Fruit fly (Drosophila melanogaster) whole organism, pupa: ENCODE results near the gene Sfp38D.

Experiments used
- CG10348 ChIP-seq: fragments of 200-800 bp; sonication (Bioruptor generic); IDR thresholded peaks from 2 replicates; pipeline ENCODE4 v1.3.6; 2022; ENCODE audit warnings: missing biosample characterization, missing genetic modification characterization
- CG12605 ChIP-seq: fragments of 200-800 bp; sonication (Bioruptor generic); IDR thresholded peaks from 2 replicates; pipeline ENCODE4 v1.3.6; 2022; ENCODE audit warnings: missing biosample characterization, missing genetic modification characterization
- CG13204 ChIP-seq: fragments of 200-800 bp; sonication (Bioruptor generic); optimal IDR thresholded peaks from 2 replicates; lab custom pipeline; 2018; ENCODE audit warnings: missing biosample characterization, mild to moderate bottlenecking, missing genetic modification characterization, moderate library complexity
- CG14655 ChIP-seq: fragments of 200-800 bp; sonication (Bioruptor generic); optimal IDR thresholded peaks from 3 replicates; lab custom pipeline; 2017; ENCODE audit warnings: mild to moderate bottlenecking, missing biosample characterization, missing genetic modification reagents, missing genetic modification characterization
- CG15710 ChIP-seq: fragments of 200-800 bp; sonication (Bioruptor generic); optimal IDR thresholded peaks from 2 replicates; lab custom pipeline; 2018; ENCODE audit warnings: missing biosample characterization, mild to moderate bottlenecking, missing genetic modification characterization, moderate library complexity
- CG17806 ChIP-seq: fragments of 200-800 bp; sonication (Bioruptor generic); optimal IDR thresholded peaks from 2 replicates; lab custom pipeline; 2018; ENCODE audit warnings: missing biosample characterization, mild to moderate bottlenecking, missing genetic modification characterization, moderate library complexity
- CG32121 ChIP-seq: fragments of 200-800 bp; sonication (Bioruptor generic); IDR thresholded peaks from 2 replicates; pipeline ENCODE4 v1.3.6; 2022; ENCODE audit warnings: missing biosample characterization, missing genetic modification characterization
- CG34367 ChIP-seq: fragments of 200-800 bp; sonication (Bioruptor generic); optimal IDR thresholded peaks from 2 replicates; lab custom pipeline; 2018; ENCODE audit warnings: missing biosample characterization, mild to moderate bottlenecking, missing genetic modification characterization
- CG4496 ChIP-seq: fragments of 200-800 bp; sonication (Bioruptor generic); IDR thresholded peaks from 3 replicates; pipeline ENCODE4 v1.3.6; 2022; ENCODE audit warnings: missing biosample characterization, missing genetic modification characterization
- CG8159 ChIP-seq: fragments of 200-800 bp; sonication (Bioruptor generic); optimal IDR thresholded peaks from 3 replicates; lab custom pipeline; 2018; ENCODE audit warnings: missing biosample characterization, mild to moderate bottlenecking, missing genetic modification characterization, moderate library complexity
- CG8301 ChIP-seq: fragments of 200-800 bp; sonication (Bioruptor generic); optimal IDR thresholded peaks from 2 replicates; lab custom pipeline; 2018; ENCODE audit warnings: missing biosample characterization, mild to moderate bottlenecking, missing genetic modification characterization
- CG9948 ChIP-seq: fragments of 200-800 bp; sonication (Bioruptor generic); optimal IDR thresholded peaks from 2 replicates; lab custom pipeline; 2018; ENCODE audit warnings: missing biosample characterization, mild to moderate bottlenecking, missing genetic modification characterization, moderate library complexity
- D1 ChIP-seq: fragments of 200-800 bp; sonication (Bioruptor generic); optimal IDR thresholded peaks from 2 replicates; lab custom pipeline; 2018; ENCODE audit warnings: missing biosample characterization, mild to moderate bottlenecking, missing genetic modification characterization, moderate library complexity
- EcR ChIP-seq: fragments of 200-800 bp; sonication (Bioruptor generic); optimal IDR thresholded peaks from 3 replicates; lab custom pipeline; 2019; ENCODE audit warnings: missing biosample characterization, missing genetic modification characterization, mild to moderate bottlenecking, moderate library complexity, missing genetic modification reagents
- Ets98B ChIP-seq: fragments of 200-800 bp; sonication (Bioruptor generic); IDR thresholded peaks from 2 replicates; pipeline ENCODE4 v1.3.6; 2022; ENCODE audit warnings: missing biosample characterization, missing genetic modification characterization
- Pif1A ChIP-seq: fragments of 200-800 bp; sonication (Bioruptor generic); optimal IDR thresholded peaks from 3 replicates; lab custom pipeline; 2016; ENCODE audit warnings: missing biosample characterization, missing genetic modification characterization
- Pif1B ChIP-seq: fragments of 200-800 bp; sonication (Bioruptor generic); optimal IDR thresholded peaks from 3 replicates; lab custom pipeline; 2016; ENCODE audit warnings: missing biosample characterization, missing genetic modification characterization
- Snoo ChIP-seq: fragments of 200-800 bp; sonication (Bioruptor generic); optimal IDR thresholded peaks from 3 replicates; lab custom pipeline; 2017; ENCODE audit warnings: missing biosample characterization, mild to moderate bottlenecking, missing genetic modification characterization, inconsistent platforms
- fd96Ca ChIP-seq: fragments of 200-800 bp; sonication (Bioruptor generic); IDR thresholded peaks from 3 replicates; pipeline ENCODE4 v1.3.6; 2022; ENCODE audit warnings: missing biosample characterization, missing genetic modification characterization
- gl ChIP-seq: fragments of 200-800 bp; sonication (Bioruptor generic); optimal IDR thresholded peaks from 2 replicates; lab custom pipeline; 2018; ENCODE audit warnings: missing biosample characterization, mild to moderate bottlenecking, missing genetic modification characterization
- rn ChIP-seq: fragments of 200-800 bp; sonication (Bioruptor generic); IDR thresholded peaks from 2 replicates; pipeline ENCODE4 v1.3.6; 2022; ENCODE audit warnings: missing biosample characterization, missing genetic modification characterization

Gene Sfp38D

dm6 chr2L:20638413-20638812, 2.3 kb upstream of the Sfp38D start:
- TF ChIP-seq CG15710 (tag; lab: Kevin White, UChicago) = no peak
- no peak for TF ChIP-seq CG9948
- no peak for TF ChIP-seq gl
- TF ChIP-seq Ets98B = 0 out of 2 replicates have a peak, but pooled peaks have one; percentile 19
- no peak for TF ChIP-seq CG8301 (tag; lab: Kevin White, UChicago)
- no peak for TF ChIP-seq CG17806
- TF ChIP-seq CG32121 (GFP tag; lab: Robert Waterston, UW) = no peak
- TF ChIP-seq CG8159 (tag; lab: Kevin White, UChicago) = peak; percentile 11
- peak; percentile 82; the same call in 2 of the 3 replicates for TF ChIP-seq CG4496 (GFP tag; lab: Robert Waterston, UW)
- no peak for TF ChIP-seq CG34367 (tag; lab: Kevin White, UChicago)
- no peak for TF ChIP-seq CG13204
- no peak for TF ChIP-seq CG14655 (GFP tag; lab: Kevin White, UChicago)
- no peak for TF ChIP-seq rn (GFP tag; lab: Robert Waterston, UW)
- TF ChIP-seq EcR (GFP tag; lab: Kevin White, UChicago) = no peak

- TF ChIP-seq CG10348 (GFP tag; lab: Robert Waterston, UW) = no peak
- TF ChIP-seq CG32121 (GFP tag; lab: Robert Waterston, UW) = no peak
- TF ChIP-seq CG17806 = no peak
- TF ChIP-seq CG14655 (GFP tag; lab: Kevin White, UChicago) = no peak
- no peak for TF ChIP-seq CG8159 (tag; lab: Kevin White, UChicago)
Measured at dm6 chr2L:20639821-20640220, 896 bp upstream of the Sfp38D start, which contains the start of gene CG31680. CG31680 (plus strand) TSS chr2L:20640121.

dm6 chr2L:20643144-20643543, 2.4 kb downstream of the Sfp38D start, which contains the start of gene CG17470:
CG17470 (minus strand) TSS chr2L:20643244.
- no peak for TF ChIP-seq D1 (tag; lab: Kevin White, UChicago)
- no peak for TF ChIP-seq CG32121 (GFP tag; lab: Robert Waterston, UW)
- TF ChIP-seq CG17806 = no peak
- TF ChIP-seq fd96Ca (GFP tag; lab: Robert Waterston, UW) = no peak
- TF ChIP-seq CG15710 (tag; lab: Kevin White, UChicago) = no peak
- no peak for TF ChIP-seq Pif1B (GFP tag; lab: Kevin White, UChicago)
- TF ChIP-seq EcR (GFP tag; lab: Kevin White, UChicago) = no peak
- no peak for TF ChIP-seq CG8301 (tag; lab: Kevin White, UChicago)
- no peak for TF ChIP-seq CG8159 (tag; lab: Kevin White, UChicago)
- no peak for TF ChIP-seq rn (GFP tag; lab: Robert Waterston, UW)
- TF ChIP-seq CG13204 = no peak
- no peak for TF ChIP-seq CG4496 (GFP tag; lab: Robert Waterston, UW)
- TF ChIP-seq CG34367 (tag; lab: Kevin White, UChicago) = no peak
- no peak for TF ChIP-seq Pif1A (GFP tag; lab: Kevin White, UChicago)
- TF ChIP-seq CG9948 = no peak

- TF ChIP-seq CG34367 (tag; lab: Kevin White, UChicago) = peak; percentile 95
- TF ChIP-seq CG17806 = peak; percentile 94
- TF ChIP-seq rn (GFP tag; lab: Robert Waterston, UW) = peak; percentile 83
- TF ChIP-seq CG4496 (GFP tag; lab: Robert Waterston, UW) = peak; percentile 89
- TF ChIP-seq CG12605 = peak; percentile 83
- TF ChIP-seq Pif1B (GFP tag; lab: Kevin White, UChicago) = peak; percentile 91
- TF ChIP-seq D1 (tag; lab: Kevin White, UChicago) = peak; percentile 92
- peak; percentile 15 for TF ChIP-seq EcR (GFP tag; lab: Kevin White, UChicago)
- TF ChIP-seq Snoo (tag; lab: Kevin White, UChicago) = peak; percentile 91
- TF ChIP-seq CG10348 (GFP tag; lab: Robert Waterston, UW) = no peak
- peak; percentile 84 for TF ChIP-seq gl
- peak; percentile 83 for TF ChIP-seq Ets98B
- TF ChIP-seq Pif1A (GFP tag; lab: Kevin White, UChicago) = peak; percentile 94
- peak; percentile 96 for TF ChIP-seq CG8159 (tag; lab: Kevin White, UChicago)
- peak; percentile 66; the same call in 1 of the 3 replicates for TF ChIP-seq fd96Ca (GFP tag; lab: Robert Waterston, UW)
- TF ChIP-seq CG8301 (tag; lab: Kevin White, UChicago) = peak; percentile 95
- TF ChIP-seq CG14655 (GFP tag; lab: Kevin White, UChicago) = peak; percentile 96
- TF ChIP-seq CG13204 = no peak
- peak; percentile 96 for TF ChIP-seq CG9948
- TF ChIP-seq CG15710 (tag; lab: Kevin White, UChicago) = peak; percentile 95
- TF ChIP-seq CG32121 (GFP tag; lab: Robert Waterston, UW) = peak; percentile 88
Measured at dm6 chr2L:20645394-20645869, 4.7 kb downstream of the Sfp38D start, which contains the start of the genes phr6-4 and CG2608. phr6-4 (minus strand) TSS chr2L:20645791. CG2608 (plus strand) TSS chr2L:20645822.

dm6 chr2L:20647240-20647908, 6.7 kb downstream of the Sfp38D start:
- TF ChIP-seq CG34367 (tag; lab: Kevin White, UChicago) (no peak), CG14655 (GFP tag; lab: Kevin White, UChicago) (no peak), CG12605 (no peak), gl (no peak), EcR (GFP tag; lab: Kevin White, UChicago) (no peak), fd96Ca (GFP tag; lab: Robert Waterston, UW) (no peak), CG32121 (GFP tag; lab: Robert Waterston, UW) (no peak), Pif1A (GFP tag; lab: Kevin White, UChicago) (no peak), CG9948 (no peak), Snoo (tag; lab: Kevin White, UChicago) (no peak), CG17806 (no peak), CG15710 (tag; lab: Kevin White, UChicago) (no peak), CG8159 (tag; lab: Kevin White, UChicago) (no peak), CG8301 (tag; lab: Kevin White, UChicago) (no peak), rn (GFP tag; lab: Robert Waterston, UW) (no peak)
